Fruit fly (Drosophila melanogaster) whole organism, embryonic: ENCODE measurements around the gene CG33654.

Experiments
- Aef1 ChIP-seq: fragments of 200-800 bp; sonication (Bioruptor generic); IDR thresholded peaks from 3 replicates; pipeline ENCODE4 v1.3.6; 2022; ENCODE audit warnings: missing biosample characterization, missing genetic modification characterization
- Bdp1 ChIP-seq: fragments of 200-800 bp; sonication (Bioruptor generic); optimal IDR thresholded peaks from 3 replicates; lab custom pipeline; 2016; ENCODE audit warnings: missing biosample characterization, missing genetic modification characterization
- CG10366 ChIP-seq: fragments of 200-800 bp; sonication (Bioruptor generic); IDR thresholded peaks from 2 replicates; pipeline ENCODE4 v1.3.6; 2022; ENCODE audit warnings: missing biosample characterization, missing genetic modification characterization
- CG11456 ChIP-seq: fragments of 200-800 bp; sonication (Bioruptor generic); IDR thresholded peaks from 3 replicates; pipeline ENCODE4 v1.3.6; 2022; ENCODE audit warnings: missing biosample characterization, missing genetic modification characterization
- CG11560 ChIP-seq: fragments of 200-800 bp; sonication (Bioruptor generic); IDR thresholded peaks from 3 replicates; pipeline ENCODE4 v1.3.6; 2022; ENCODE audit warnings: missing biosample characterization, missing genetic modification characterization
- CG11696 ChIP-seq: fragments of 200-800 bp; sonication (Bioruptor generic); IDR thresholded peaks from 2 replicates; pipeline ENCODE4 v1.3.6; 2022; ENCODE audit warnings: missing biosample characterization, missing genetic modification characterization
- CG11723 ChIP-seq: fragments of 200-800 bp; sonication (Bioruptor generic); optimal IDR thresholded peaks from 2 replicates; lab custom pipeline; 2017; ENCODE audit warnings: missing biosample characterization, mild to moderate bottlenecking, missing genetic modification characterization
- CG12155 ChIP-seq: fragments of 200-800 bp; sonication (Bioruptor generic); optimal IDR thresholded peaks from 3 replicates; lab custom pipeline; 2016; ENCODE audit warnings: missing biosample characterization, missing genetic modification characterization
- CG12391 ChIP-seq: fragments of 200-800 bp; sonication (Bioruptor generic); optimal IDR thresholded peaks from 3 replicates; lab custom pipeline; 2018; ENCODE audit warnings: missing biosample characterization, mild to moderate bottlenecking, missing genetic modification characterization, moderate library complexity
- CG13287 ChIP-seq: fragments of 200-800 bp; sonication (Bioruptor generic); IDR thresholded peaks from 2 replicates; pipeline ENCODE4 v1.3.6; 2022; ENCODE audit warnings: missing biosample characterization, missing genetic modification characterization; ENCODE audit not compliant: partially characterized antibody
- CG13296 ChIP-seq: fragments of 200-800 bp; sonication (Bioruptor generic); optimal IDR thresholded peaks from 3 replicates; lab custom pipeline; 2018; ENCODE audit warnings: missing biosample characterization, mild to moderate bottlenecking, missing genetic modification characterization
- CG14667 ChIP-seq: fragments of 200-800 bp; sonication (Bioruptor generic); IDR thresholded peaks from 2 replicates; pipeline ENCODE4 v1.3.6; 2022; ENCODE audit warnings: missing biosample characterization, missing genetic modification characterization
- CG15269 ChIP-seq: fragments of 200-800 bp; sonication (Bioruptor generic); optimal IDR thresholded peaks from 2 replicates; lab custom pipeline; 2018; ENCODE audit warnings: missing biosample characterization, mild to moderate bottlenecking, missing genetic modification characterization, moderate library complexity
- CG17385 ChIP-seq: fragments of 200-800 bp; sonication (Bioruptor generic); optimal IDR thresholded peaks from 3 replicates; lab custom pipeline; 2018; ENCODE audit warnings: missing biosample characterization, mild to moderate bottlenecking, missing genetic modification characterization
- CG17568 ChIP-seq: fragments of 200-800 bp; sonication (Bioruptor generic); optimal IDR thresholded peaks from 2 replicates; lab custom pipeline; 2018; ENCODE audit warnings: missing biosample characterization, mild to moderate bottlenecking, missing genetic modification characterization, moderate library complexity
- CG3847 ChIP-seq: fragments of 200-800 bp; sonication (Bioruptor generic); IDR thresholded peaks from 2 replicates; pipeline ENCODE4 v1.3.6; 2022; ENCODE audit warnings: missing biosample characterization, missing genetic modification characterization
- CG7357 ChIP-seq: fragments of 200-800 bp; sonication (Bioruptor generic); IDR thresholded peaks from 3 replicates; pipeline ENCODE4 v1.3.6; 2022; ENCODE audit warnings: missing biosample characterization, missing genetic modification characterization
- CG7963 ChIP-seq: fragments of 200-800 bp; sonication (Bioruptor generic); IDR thresholded peaks from 3 replicates; pipeline ENCODE4 v1.3.6; 2022; ENCODE audit warnings: missing biosample characterization, missing genetic modification characterization; ENCODE audit not compliant: partially characterized antibody
- CG8089 ChIP-seq: fragments of 200-800 bp; sonication (Bioruptor generic); optimal IDR thresholded peaks from 3 replicates; lab custom pipeline; 2016; ENCODE audit warnings: missing biosample characterization, missing genetic modification characterization
- CG8359 ChIP-seq: fragments of 200-800 bp; sonication (Bioruptor generic); optimal IDR thresholded peaks from 2 replicates; lab custom pipeline; 2017; ENCODE audit warnings: missing biosample characterization, mild to moderate bottlenecking, missing genetic modification characterization, borderline replicate concordance
- CG8944 ChIP-seq: fragments of 200-800 bp; sonication (Bioruptor generic); optimal IDR thresholded peaks from 3 replicates; lab custom pipeline; 2016; ENCODE audit warnings: missing biosample characterization, missing genetic modification characterization
- Camta ChIP-seq: fragments of 200-800 bp; sonication (Bioruptor generic); optimal IDR thresholded peaks from 2 replicates; lab custom pipeline; 2016; ENCODE audit warnings: missing biosample characterization, missing genetic modification characterization
- Dek ChIP-seq: fragments of 200-800 bp; sonication (Bioruptor generic); optimal IDR thresholded peaks from 3 replicates; lab custom pipeline; 2019; ENCODE audit warnings: missing biosample characterization, mild to moderate bottlenecking, missing genetic modification characterization, moderate library complexity
- E2f2 ChIP-seq: fragments of 200-800 bp; sonication (Bioruptor generic); IDR thresholded peaks from 2 replicates; pipeline ENCODE4 v1.3.6; 2022; ENCODE audit warnings: missing biosample characterization, missing genetic modification characterization
- Elba2 ChIP-seq: fragments of 200-800 bp; sonication (Bioruptor generic); optimal IDR thresholded peaks from 3 replicates; lab custom pipeline; 2016; ENCODE audit warnings: missing biosample characterization, missing genetic modification characterization
- Ets65A ChIP-seq: fragments of 200-800 bp; sonication (Bioruptor generic); peaks from one replicate; lab custom pipeline; 2016; ENCODE audit warnings: missing biosample characterization, missing genetic modification characterization
- Ets97D ChIP-seq: fragments of 200-800 bp; sonication (Bioruptor generic); optimal IDR thresholded peaks from 3 replicates; lab custom pipeline; 2016; ENCODE audit warnings: missing biosample characterization, missing genetic modification characterization
- H2.0 ChIP-seq: fragments of 200-800 bp; sonication (Bioruptor generic); IDR thresholded peaks from 2 replicates; pipeline ENCODE4 v1.3.6; 2022; ENCODE audit warnings: missing biosample characterization, missing genetic modification characterization
- HLH54F ChIP-seq: fragments of 200-800 bp; sonication (Bioruptor generic); optimal IDR thresholded peaks from 3 replicates; lab custom pipeline; 2016; ENCODE audit warnings: missing biosample characterization, missing genetic modification characterization
- Hmx ChIP-seq: fragments of 200-800 bp; sonication (Bioruptor generic); optimal IDR thresholded peaks from 2 replicates; lab custom pipeline; 2016; ENCODE audit warnings: missing biosample characterization, missing genetic modification characterization
- Kr ChIP-seq: fragments of 200-800 bp; sonication (Bioruptor generic); optimal IDR thresholded peaks from 2 replicates; lab custom pipeline; 2017; ENCODE audit warnings: missing biosample characterization, mild to moderate bottlenecking, missing genetic modification characterization
- MTF-1 ChIP-seq: fragments of 200-800 bp; sonication (Bioruptor generic); optimal IDR thresholded peaks from 2 replicates; lab custom pipeline; 2018; ENCODE audit warnings: missing biosample characterization, mild to moderate bottlenecking, missing genetic modification characterization, borderline replicate concordance
- NC2β ChIP-seq: fragments of 200-800 bp; sonication (Bioruptor generic); optimal IDR thresholded peaks from 2 replicates; lab custom pipeline; 2016; ENCODE audit warnings: missing biosample characterization, missing genetic modification characterization
- Oli ChIP-seq: fragments of 200-800 bp; sonication (Bioruptor generic); optimal IDR thresholded peaks from 2 replicates; lab custom pipeline; 2018; ENCODE audit warnings: missing biosample characterization, mild to moderate bottlenecking, missing genetic modification characterization, moderate library complexity
- Ravus ChIP-seq: fragments of 200-800 bp; sonication (Bioruptor generic); IDR thresholded peaks from 2 replicates; pipeline ENCODE4 v1.3.6; 2022; ENCODE audit warnings: missing biosample characterization, missing genetic modification characterization
- ash1 ChIP-seq: fragments of 200-800 bp; sonication (Bioruptor generic); optimal IDR thresholded peaks from 2 replicates; lab custom pipeline; 2018; ENCODE audit warnings: missing biosample characterization, mild to moderate bottlenecking, missing genetic modification characterization
- bbx ChIP-seq: fragments of 200-800 bp; sonication (Bioruptor generic); IDR thresholded peaks from 2 replicates; pipeline ENCODE4 v1.3.6; 2022; ENCODE audit warnings: missing biosample characterization, missing genetic modification characterization; ENCODE audit not compliant: partially characterized antibody
- cg ChIP-seq: fragments of 200-800 bp; sonication (Bioruptor generic); optimal IDR thresholded peaks from 3 replicates; lab custom pipeline; 2019; ENCODE audit warnings: missing biosample characterization, mild to moderate bottlenecking, missing genetic modification characterization, moderate library complexity
- chm ChIP-seq: fragments of 200-800 bp; sonication (Bioruptor generic); IDR thresholded peaks from 2 replicates; pipeline ENCODE4 v1.3.6; 2022; ENCODE audit warnings: missing biosample characterization, missing genetic modification characterization
- crp ChIP-seq, 2 experiments: fragments of 200-800 bp; sonication (Bioruptor generic); optimal IDR thresholded peaks; 2 replicates in 1 of 2; 3 replicates in 1 of 2; lab custom pipeline; 2017; ENCODE audit warnings: missing biosample characterization in 2 of 2, missing genetic modification characterization in 2 of 2, mild to moderate bottlenecking in 1 of 2, moderate library complexity in 1 of 2
- da ChIP-seq: fragments of 200-800 bp; sonication (Bioruptor generic); optimal IDR thresholded peaks from 2 replicates; lab custom pipeline; 2016; ENCODE audit warnings: missing biosample characterization, missing genetic modification characterization
- dmrt11E ChIP-seq: fragments of 200-800 bp; sonication (Bioruptor generic); optimal IDR thresholded peaks from 3 replicates; lab custom pipeline; 2018; ENCODE audit warnings: missing biosample characterization, mild to moderate bottlenecking, missing genetic modification characterization, moderate library complexity
- ems ChIP-seq: fragments of 200-800 bp; sonication (Bioruptor generic); optimal IDR thresholded peaks from 3 replicates; lab custom pipeline; 2016; ENCODE audit warnings: missing biosample characterization, missing genetic modification characterization
- fu2 ChIP-seq: fragments of 200-800 bp; sonication (Bioruptor generic); optimal IDR thresholded peaks from 2 replicates; lab custom pipeline; 2016; ENCODE audit warnings: missing biosample characterization, missing genetic modification characterization
- gsb ChIP-seq: fragments of 200-800 bp; sonication (Bioruptor generic); IDR thresholded peaks from 2 replicates; pipeline ENCODE4 v1.3.6; 2022; ENCODE audit warnings: missing biosample characterization, missing genetic modification characterization
- insv ChIP-seq, 2 experiments: fragments of 200-800 bp; sonication (Bioruptor generic); optimal IDR thresholded peaks; 3 replicates each; lab custom pipeline; 2016 to 2018; ENCODE audit warnings: missing biosample characterization in 2 of 2, missing genetic modification characterization in 2 of 2
- oc ChIP-seq: fragments of 200-800 bp; sonication (Bioruptor generic); optimal IDR thresholded peaks from 2 replicates; lab custom pipeline; 2018; ENCODE audit warnings: missing biosample characterization, mild to moderate bottlenecking, missing genetic modification characterization, moderate library complexity
- org-1 ChIP-seq: fragments of 200-800 bp; sonication (Bioruptor generic); optimal IDR thresholded peaks from 2 replicates; lab custom pipeline; 2017; ENCODE audit warnings: missing biosample characterization, missing genetic modification characterization
- tna ChIP-seq: fragments of 200-800 bp; sonication (Bioruptor generic); IDR thresholded peaks from 2 replicates; pipeline ENCODE4 v1.3.6; 2022; ENCODE audit warnings: missing biosample characterization, missing genetic modification characterization; ENCODE audit not compliant: partially characterized antibody
- trem ChIP-seq: fragments of 200-800 bp; optimal IDR thresholded peaks from 3 replicates; lab custom pipeline; 2019; ENCODE audit warnings: missing biosample characterization, mild to moderate bottlenecking, missing genetic modification characterization, moderate library complexity
- tup ChIP-seq: fragments of 200-800 bp; sonication (Bioruptor generic); optimal IDR thresholded peaks from 2 replicates; lab custom pipeline; 2016; ENCODE audit warnings: missing biosample characterization, mild to moderate bottlenecking, missing genetic modification characterization, moderate library complexity

CG33654 gene

DNA sequence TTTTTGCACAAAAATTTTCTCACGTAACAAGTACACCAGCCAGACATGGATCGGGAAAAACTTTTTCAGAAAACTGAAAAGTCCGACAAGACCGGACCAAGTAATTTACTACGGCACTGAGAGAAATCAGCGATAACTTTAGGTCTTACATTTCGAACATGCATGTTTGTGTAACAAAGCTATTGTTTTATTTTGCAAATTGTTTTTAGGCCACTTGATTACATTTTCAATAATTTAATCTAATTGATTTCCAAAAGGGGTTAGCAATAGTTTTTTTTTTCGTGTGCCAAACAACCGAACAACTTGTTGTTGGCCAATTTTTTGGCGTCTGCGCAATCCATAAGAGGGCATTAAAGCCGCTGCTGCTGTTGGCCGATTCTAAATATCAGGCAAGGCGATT lies 30.1 kb upstream of the CG33654 start (continued):
- peak; percentile 60 for TF ChIP-seq CG8944 (GFP tag; lab: Kevin White, UChicago)
- peak; percentile 31 for TF ChIP-seq Bdp1
- no peak for TF ChIP-seq oc (tag; lab: Kevin White, UChicago)
- peak; percentile 13 for TF ChIP-seq CG11723
- TF ChIP-seq ems (GFP tag; lab: Kevin White, UChicago) = peak; percentile 69
- peak; percentile 5 for TF ChIP-seq dmrt11E (tag; lab: Kevin White, UChicago)
- peak; percentile 64 for TF ChIP-seq CG15269 (tag; lab: Kevin White, UChicago)
- TF ChIP-seq Ets65A (GFP tag; lab: Kevin White, UChicago) = peak; percentile 91
- TF ChIP-seq da (GFP tag; lab: Kevin White, UChicago) = no peak
- TF ChIP-seq CG13296 (GFP tag; lab: Kevin White, UChicago) = peak; percentile 18
- TF ChIP-seq Oli = peak; percentile 63
- TF ChIP-seq Elba2 (GFP tag; lab: Kevin White, UChicago) = no peak
- TF ChIP-seq Aef1 (GFP tag; lab: Robert Waterston, UW) = peak; percentile 53
- no peak for TF ChIP-seq trem (tag; lab: Kevin White, UChicago)
- no peak for TF ChIP-seq insv (GFP tag; optimal IDR thresholded peaks at IDR 0.05; lab: Kevin White, UChicago)
- peak; percentile 7 for TF ChIP-seq MTF-1
- no peak for TF ChIP-seq CG14667 (GFP tag; lab: Robert Waterston, UW)
- peak; percentile 31; the same call in 1 of the 2 replicates for TF ChIP-seq H2.0 (GFP tag; lab: Robert Waterston, UW)
- no peak for TF ChIP-seq tna (GFP tag; lab: Robert Waterston, UW)
- TF ChIP-seq chm (GFP tag; lab: Robert Waterston, UW) = no peak
- no peak for TF ChIP-seq gsb (GFP tag; lab: Robert Waterston, UW)
- peak; percentile 22 for TF ChIP-seq CG12155
- peak; percentile 46 for TF ChIP-seq HLH54F (GFP tag; lab: Kevin White, UChicago)
- TF ChIP-seq Dek (tag; lab: Kevin White, UChicago) = peak; percentile 16
- TF ChIP-seq CG7963 = no peak
- TF ChIP-seq CG8359 (GFP tag; lab: Kevin White, UChicago) = no peak
- TF ChIP-seq E2f2 (GFP tag; lab: Robert Waterston, UW) = 0 out of 2 replicates have a peak, but pooled peaks have one; percentile 14
- no peak for TF ChIP-seq Kr (GFP tag; lab: Kevin White, UChicago)
- no peak; the same call in 2 of the 3 replicates for TF ChIP-seq CG11456 (GFP tag; lab: Robert Waterston, UW)
- TF ChIP-seq CG11560 = no peak
- TF ChIP-seq CG17568 (GFP tag; lab: Kevin White, UChicago) = no peak
- no peak for TF ChIP-seq ash1
- peak; percentile 64 for TF ChIP-seq CG12391
- TF ChIP-seq Camta (GFP tag; lab: Kevin White, UChicago) = peak; percentile 62
- no peak for TF ChIP-seq Hmx (GFP tag; lab: Kevin White, UChicago)
- peak; percentile 52 for TF ChIP-seq CG3847 (GFP tag; lab: Robert Waterston, UW)
- no peak for TF ChIP-seq fu2 (GFP tag; lab: Kevin White, UChicago)
- TF ChIP-seq CG17385 (GFP tag; lab: Kevin White, UChicago) = peak; percentile 10
- TF ChIP-seq CG13287 (GFP tag; lab: Robert Waterston, UW) = no peak
- peak; percentile 53 for TF ChIP-seq org-1 (GFP tag; lab: Kevin White, UChicago)
- peak; percentile 37; the same call in 1 of the 2 replicates for TF ChIP-seq Ravus (GFP tag; lab: Robert Waterston, UW)
- TF ChIP-seq bbx = no peak
- TF ChIP-seq tup (GFP tag; lab: Kevin White, UChicago) = peak; percentile 3
- TF ChIP-seq CG7357 = 0 out of 3 replicates have a peak, but pooled peaks have one; percentile 47
- peak; percentile 14 for TF ChIP-seq NC2β (GFP tag; lab: Kevin White, UChicago)
- TF ChIP-seq CG11696 (GFP tag; lab: Robert Waterston, UW) = no peak
- TF ChIP-seq Ets97D (GFP tag; lab: Kevin White, UChicago) = peak; percentile 16
- TF ChIP-seq cg = no peak
- no peak for TF ChIP-seq crp (GFP tag; optimal IDR thresholded peaks at IDR 0.05; lab: Kevin White, UChicago)
- TF ChIP-seq CG8089 (GFP tag; lab: Kevin White, UChicago) = peak; percentile 36
- TF ChIP-seq CG10366 (GFP tag; lab: Robert Waterston, UW) = peak; percentile 59; the same call in 1 of the 2 replicates
